Worm (Caenorhabditis elegans) whole organism, L2 larva: ENCODE measurements around the gene F59D12.5.

Source experiments
- ceh-82 ChIP-seq: fragments of 150-350 bp; optimal IDR thresholded peaks from 2 replicates; lab custom pipeline; 2014; ENCODE audit warnings: missing biosample characterization, missing genetic modification characterization
- lin-13 ChIP-seq: fragments of 150-350 bp; optimal IDR thresholded peaks from 2 replicates; lab custom pipeline; 2014; ENCODE audit warnings: missing biosample characterization, missing genetic modification reagents, missing genetic modification characterization
- nhr-25 ChIP-seq: fragments of 150-350 bp; sonication (generic microtip); optimal IDR thresholded peaks from 3 replicates; lab custom pipeline; 2014; ENCODE audit warnings: missing biosample characterization, missing genetic modification characterization
- peb-1 ChIP-seq: fragments of 150-350 bp; optimal IDR thresholded peaks from 2 replicates; lab custom pipeline; 2014; ENCODE audit warnings: missing biosample characterization, missing genetic modification characterization
- ztf-11 ChIP-seq: sonication (generic microtip); optimal IDR thresholded peaks from 2 replicates; lab custom pipeline; 2017; ENCODE audit warnings: missing biosample characterization, missing genetic modification characterization
- ztf-4 ChIP-seq: fragments of 150-350 bp; optimal IDR thresholded peaks from 2 replicates; lab custom pipeline; 2014; ENCODE audit warnings: missing biosample characterization, missing genetic modification characterization

DNA sequence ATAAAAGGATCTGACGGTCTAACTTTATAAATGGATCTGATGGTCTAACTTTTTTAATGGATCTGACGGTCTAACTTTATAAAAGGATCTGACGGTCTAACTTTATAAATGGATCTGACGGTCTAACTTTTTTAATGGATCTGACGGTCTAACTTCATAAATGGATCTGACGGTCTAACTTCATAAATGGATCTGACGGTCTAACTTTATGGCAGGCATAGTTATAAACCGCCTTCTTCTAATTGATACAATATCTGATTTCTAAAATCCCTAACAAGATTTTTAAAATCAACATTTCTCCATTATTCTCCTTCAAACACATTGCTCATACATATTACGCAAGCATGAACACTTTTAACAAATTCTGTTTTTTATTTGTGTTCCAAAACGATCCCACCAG lies 50.1 kb downstream of the F59D12.5 start, which contains the start of gene K09A9.8:
- TF ChIP-seq ceh-82 (tag; lab: Kevin White, UChicago): no peak
- no peak for TF ChIP-seq peb-1
- no peak for TF ChIP-seq nhr-25 (tag; lab: Kevin White, UChicago)
- no peak for TF ChIP-seq lin-13 (GFP tag; lab: Kevin White, UChicago)
- no peak for TF ChIP-seq ztf-4 (tag; lab: Kevin White, UChicago)
- no peak for TF ChIP-seq ztf-11 (tag; lab: Kevin White, UChicago)
